Fruit fly (Drosophila melanogaster) S2 (cell line): ENCODE measurements around the gene bora.

ENCODE experiments used
- CG8478 ChIP-seq: fragments of >200 bp; optimal IDR thresholded peaks from 2 replicates; lab custom pipeline; 2018
- CTCF ChIP-seq, 2 experiments: fragments of >200 bp; optimal IDR thresholded peaks; 2 replicates each; lab custom pipeline; 2018

- TF ChIP-seq CTCF (optimal IDR thresholded peaks at IDR 0.05; lab: Kevin White, UChicago) (no peak), CG8478 (lab: Kevin White, UChicago) (no peak)
These were observed 14.9 kb downstream of the bora start for dm6 chr3L:18637348-18637747.
